Worm (Caenorhabditis elegans): Measurements from ENCODE around the gene clec-130.

The clec-130 gene

DNA sequence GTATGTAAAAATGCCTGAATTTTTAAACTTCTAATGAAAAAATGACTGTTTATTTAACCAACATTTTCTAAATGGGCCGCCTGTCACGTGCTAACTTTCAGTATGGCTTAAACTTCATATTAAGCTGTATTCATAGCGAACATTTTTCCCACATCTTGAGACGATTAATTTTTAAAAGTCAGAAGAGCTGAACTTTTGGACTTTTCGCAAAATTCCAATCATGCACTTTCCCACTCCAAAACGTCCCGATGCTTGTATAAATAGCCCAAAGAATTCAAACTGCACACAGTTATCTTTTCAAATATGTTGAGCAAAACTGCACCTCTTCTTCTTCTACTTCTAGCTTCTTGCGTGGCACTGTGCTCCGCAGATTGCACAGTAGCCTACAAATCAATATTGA is 3.4 kb downstream of the clec-130 start, which contains the start of gene clec-132:
Gene clec-132, plus strand, starts transcription at position 301 of the 400 bp plus-strand sequence.
- TF ChIP-seq pros-1 (tag; optimal IDR thresholded peaks at IDR 0.05) (no peak), ttx-3 (tag; optimal IDR thresholded peaks at IDR 0.05) (no peak), Y22D7AL.16 (tag; optimal IDR thresholded peaks at IDR 0.05) (no peak), ceh-2 (tag; optimal IDR thresholded peaks at IDR 0.05) (no peak), T23F11.4 (GFP tag; optimal IDR thresholded peaks at IDR 0.05) (no peak), hlh-8 (tag; optimal IDR thresholded peaks at IDR 0.05) (no peak), ceh-9 (tag; optimal IDR thresholded peaks at IDR 0.05) (no peak), madf-2 (tag; optimal IDR thresholded peaks at IDR 0.05) (no peak), C08G9.2 (tag; optimal IDR thresholded peaks at IDR 0.05) (no peak), K09A11.1 (tag; optimal IDR thresholded peaks at IDR 0.05; ENCODE audit: insufficient read depth) (no peak), ceh-19 (GFP tag; optimal IDR thresholded peaks at IDR 0.05) (no peak), pqm-1 (tag; optimal IDR thresholded peaks at IDR 0.05) (no peak), hlh-13 (GFP tag; optimal IDR thresholded peaks at IDR 0.05) (no peak), unc-55 (GFP tag; optimal IDR thresholded peaks at IDR 0.05) (no peak), pat-9 (tag; optimal IDR thresholded peaks at IDR 0.05) (no peak), rnt-1 (tag; optimal IDR thresholded peaks at IDR 0.05) (no peak), fax-1 (tag; optimal IDR thresholded peaks at IDR 0.05) (no peak)

DNA sequence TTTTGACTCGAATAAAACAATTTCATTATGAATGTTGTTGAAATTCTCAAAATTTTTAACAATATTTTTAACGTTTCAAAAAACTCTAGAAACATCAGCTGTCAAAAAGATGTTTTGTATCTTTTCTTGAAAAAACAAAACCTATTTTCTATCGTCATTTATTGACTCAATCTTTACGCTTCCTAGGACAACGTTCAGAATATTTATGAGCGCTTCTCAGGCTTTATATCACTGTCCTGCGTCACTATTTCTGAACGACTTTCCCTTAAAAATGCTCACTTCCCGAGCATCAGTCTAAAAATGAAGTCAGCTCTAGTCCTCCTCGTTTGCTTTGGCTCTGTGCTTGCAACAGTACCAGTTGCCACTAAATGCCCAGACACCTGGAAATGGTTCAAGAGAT is 4.8 kb downstream of the clec-130 start, which contains the start of gene clec-133:
Gene clec-133, plus strand, starts transcription at position 301 of the 400 bp plus-strand sequence.
- TF ChIP-seq K09A11.1 (tag; optimal IDR thresholded peaks at IDR 0.05; ENCODE audit: insufficient read depth), result no peak
- no peak for TF ChIP-seq ets-4 (tag; optimal IDR thresholded peaks at IDR 0.05)
- no peak for TF ChIP-seq nhr-11 (tag; optimal IDR thresholded peaks at IDR 0.05)
- TF ChIP-seq dmd-4 (tag; optimal IDR thresholded peaks at IDR 0.05; ENCODE audit: borderline replicate concordance), result no peak
- no peak for TF ChIP-seq ceh-2 (tag; optimal IDR thresholded peaks at IDR 0.05)
- no peak for TF ChIP-seq ama-1 (optimal IDR thresholded peaks at IDR 0.05)
- TF ChIP-seq pqm-1 (tag; optimal IDR thresholded peaks at IDR 0.05), result no peak
- no peak for TF ChIP-seq ceh-34 (tag; optimal IDR thresholded peaks at IDR 0.05)
- TF ChIP-seq ref-2 (tag; optimal IDR thresholded peaks at IDR 0.05), result no peak
- TF ChIP-seq nfya-1 (tag; optimal IDR thresholded peaks at IDR 0.05), result no peak
- TF ChIP-seq ceh-22 (tag; optimal IDR thresholded peaks at IDR 0.05), result no peak
- no peak for TF ChIP-seq ahr-1 (tag; optimal IDR thresholded peaks at IDR 0.05)
- TF ChIP-seq che-1 (tag; optimal IDR thresholded peaks at IDR 0.05), result no peak
- TF ChIP-seq lim-6 (tag; optimal IDR thresholded peaks at IDR 0.05), result no peak
- TF ChIP-seq eyg-1 (tag; optimal IDR thresholded peaks at IDR 0.05), result no peak
- TF ChIP-seq fkh-6 (tag; optimal IDR thresholded peaks at IDR 0.05), result no peak
- no peak for TF ChIP-seq elt-2 (tag; optimal IDR thresholded peaks at IDR 0.05)
- TF ChIP-seq hlh-15 (tag; optimal IDR thresholded peaks at IDR 0.05), result no peak

DNA sequence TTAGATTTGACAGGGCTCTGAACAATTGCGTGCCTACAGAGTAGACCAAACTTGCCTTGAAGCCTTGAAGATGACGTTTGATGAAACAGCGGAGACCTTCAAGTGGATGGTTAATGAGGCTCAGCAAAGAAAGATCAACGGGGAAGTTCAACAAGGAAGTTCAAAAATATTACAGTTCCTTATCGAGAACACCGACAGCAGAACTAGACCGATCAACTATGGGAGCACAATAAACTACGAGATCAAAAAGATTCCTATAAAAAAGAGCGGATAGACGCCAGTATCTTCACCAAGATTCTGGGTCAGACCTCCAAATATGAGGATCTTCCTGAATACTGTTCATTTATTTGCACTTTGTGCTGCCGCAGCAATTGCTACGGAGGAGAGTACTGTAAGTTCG is 6.4 kb downstream of the clec-130 start, which contains the start of gene clec-134:
Gene clec-134, plus strand, starts transcription at position 301 of the 400 bp plus-strand sequence.
- TF ChIP-seq elt-4 (tag; optimal IDR thresholded peaks at IDR 0.05), result no peak
- no peak for TF ChIP-seq pros-1 (tag; optimal IDR thresholded peaks at IDR 0.05)
- no peak for TF ChIP-seq unc-42 (tag; optimal IDR thresholded peaks at IDR 0.05)
- no peak for TF ChIP-seq C08G9.2 (tag; optimal IDR thresholded peaks at IDR 0.05)
- TF ChIP-seq lin-11 (tag; optimal IDR thresholded peaks at IDR 0.05), result no peak
- no peak for TF ChIP-seq nfya-1 (tag; optimal IDR thresholded peaks at IDR 0.05)
- no peak for TF ChIP-seq unc-86 (tag; optimal IDR thresholded peaks at IDR 0.05)

DNA sequence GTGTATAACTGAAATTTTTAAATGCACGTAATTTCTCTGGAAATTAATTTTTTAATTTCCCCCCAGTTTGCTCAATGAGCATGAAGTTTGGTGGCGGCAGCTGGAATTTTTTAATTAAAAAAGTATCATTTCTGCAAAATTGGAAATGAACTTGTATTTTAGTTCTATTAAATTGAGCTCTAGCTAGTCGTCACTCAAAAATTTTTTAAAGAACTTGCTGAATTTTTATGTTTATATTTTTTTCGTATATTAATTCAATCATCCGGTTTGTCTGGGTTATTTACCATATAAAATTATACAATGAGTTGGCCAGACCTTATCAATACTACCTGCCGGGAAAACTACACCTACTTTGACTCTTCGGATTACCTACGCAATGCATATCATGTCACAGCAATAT is 8.4 kb downstream of the clec-130 start, which contains the start of gene srh-59:
Gene srh-59, plus strand, starts transcription at position 301 of the 400 bp plus-strand sequence.
- TF ChIP-seq ceh-48 (tag; optimal IDR thresholded peaks at IDR 0.05), result no peak
- no peak for TF ChIP-seq zip-5 (tag; optimal IDR thresholded peaks at IDR 0.05)
- no peak for TF ChIP-seq ets-4 (tag; optimal IDR thresholded peaks at IDR 0.05)
- no peak for TF ChIP-seq unc-86 (tag; optimal IDR thresholded peaks at IDR 0.05)
- no peak for TF ChIP-seq tbx-7 (tag; optimal IDR thresholded peaks at IDR 0.05)
